Worm (Caenorhabditis elegans) whole organism, mixed stage, embryonic: ENCODE data around the gene rgs-5.

Experiments
- M03D4.4 ChIP-seq: sonication (generic microtip); optimal IDR thresholded peaks from 2 replicates; lab custom pipeline; 2017; ENCODE audit warnings: mild to moderate bottlenecking, missing genetic modification characterization, missing compliant biosample characterization
- bed-3 ChIP-seq: fragments of 200-800 bp; sonication (Bioruptor generic); optimal IDR thresholded peaks from 3 replicates; lab custom pipeline; 2018; ENCODE audit warnings: mild to moderate bottlenecking, missing genetic modification characterization, moderate library complexity, missing compliant biosample characterization
- blmp-1 ChIP-seq: fragments of 150-350 bp; optimal IDR thresholded peaks from 2 replicates; lab custom pipeline; 2014; ENCODE audit warnings: missing biosample characterization, missing genetic modification characterization
- ceh-43 ChIP-seq: fragments of 200-800 bp; sonication (Bioruptor generic); optimal IDR thresholded peaks from 2 replicates; lab custom pipeline; 2018; ENCODE audit warnings: mild to moderate bottlenecking, missing genetic modification characterization, moderate library complexity, missing compliant biosample characterization
- ces-1 ChIP-seq: fragments of 150-350 bp; optimal IDR thresholded peaks from 2 replicates; lab custom pipeline; 2014; ENCODE audit warnings: missing biosample characterization, missing genetic modification reagents, missing genetic modification characterization
- cnd-1 ChIP-seq: fragments of 200-800 bp; sonication (Bioruptor generic); optimal IDR thresholded peaks from 2 replicates; lab custom pipeline; 2018; ENCODE audit warnings: mild to moderate bottlenecking, missing genetic modification characterization, missing compliant biosample characterization
- drap-1 ChIP-seq: fragments of 200-800 bp; sonication (Bioruptor generic); optimal IDR thresholded peaks from 3 replicates; lab custom pipeline; 2018; ENCODE audit warnings: mild to moderate bottlenecking, missing genetic modification characterization, missing compliant biosample characterization
- elt-1 ChIP-seq: sonication (generic microtip); optimal IDR thresholded peaks from 2 replicates; lab custom pipeline; 2017; ENCODE audit warnings: missing genetic modification characterization, mild to moderate bottlenecking, missing compliant biosample characterization, antibody characterized with exemption, moderate library complexity, borderline replicate concordance; ENCODE audit not compliant: insufficient read depth
- elt-3 ChIP-seq: fragments of 150-350 bp; optimal IDR thresholded peaks from 2 replicates; lab custom pipeline; 2014; ENCODE audit warnings: missing biosample characterization, missing genetic modification characterization
- flh-1 ChIP-seq: fragments of 200-800 bp; sonication (Bioruptor generic); optimal IDR thresholded peaks from 2 replicates; lab custom pipeline; 2018; ENCODE audit warnings: mild to moderate bottlenecking, missing genetic modification characterization, moderate library complexity, missing compliant biosample characterization
- lin-13 ChIP-seq: fragments of 150-350 bp; optimal IDR thresholded peaks from 2 replicates; lab custom pipeline; 2014; ENCODE audit warnings: missing biosample characterization, missing genetic modification characterization
- lin-32 ChIP-seq: fragments of 200-800 bp; sonication (Bioruptor generic); optimal IDR thresholded peaks from 2 replicates; lab custom pipeline; 2018; ENCODE audit warnings: mild to moderate bottlenecking, missing genetic modification characterization, missing compliant biosample characterization
- lsy-2 ChIP-seq: fragments of 150-350 bp; optimal IDR thresholded peaks from 2 replicates; lab custom pipeline; 2014; ENCODE audit warnings: missing biosample characterization, missing genetic modification characterization
- mab-5 ChIP-seq: fragments of 150-350 bp; optimal IDR thresholded peaks from 2 replicates; lab custom pipeline; 2014; ENCODE audit warnings: missing biosample characterization, missing genetic modification characterization
- mep-1 ChIP-seq: fragments of 150-350 bp; optimal IDR thresholded peaks from 2 replicates; lab custom pipeline; 2017; ENCODE audit warnings: missing biosample characterization, missing genetic modification reagents, missing genetic modification characterization, inconsistent platforms
- mls-2 ChIP-seq: sonication (generic microtip); optimal IDR thresholded peaks from 2 replicates; lab custom pipeline; 2016; ENCODE audit warnings: mild to moderate bottlenecking, missing genetic modification characterization, moderate library complexity, missing compliant biosample characterization
- nhr-12 ChIP-seq: fragments of 150-350 bp; optimal IDR thresholded peaks from 2 replicates; lab custom pipeline; 2014; ENCODE audit warnings: missing biosample characterization, missing genetic modification characterization
- nhr-2 ChIP-seq: fragments of 150-350 bp; optimal IDR thresholded peaks from 2 replicates; lab custom pipeline; 2014; ENCODE audit warnings: missing biosample characterization, missing genetic modification characterization
- nhr-237 ChIP-seq: fragments of 150-350 bp; optimal IDR thresholded peaks from 2 replicates; lab custom pipeline; 2014; ENCODE audit warnings: missing biosample characterization, missing genetic modification characterization
- nhr-28 ChIP-seq: fragments of 150-350 bp; optimal IDR thresholded peaks from 2 replicates; lab custom pipeline; 2014; ENCODE audit warnings: missing biosample characterization, missing genetic modification characterization
- nhr-76 ChIP-seq: sonication (generic microtip); optimal IDR thresholded peaks from 2 replicates; lab custom pipeline; 2017; ENCODE audit warnings: missing biosample characterization, missing genetic modification characterization
- pha-4 ChIP-seq: fragments of 150-350 bp; optimal IDR thresholded peaks from 2 replicates; lab custom pipeline; 2018; ENCODE audit warnings: missing biosample characterization, missing genetic modification reagents, missing genetic modification characterization
- sem-2 ChIP-seq: fragments of 200-800 bp; sonication (Bioruptor generic); optimal IDR thresholded peaks from 2 replicates; lab custom pipeline; 2018; ENCODE audit warnings: mild to moderate bottlenecking, missing genetic modification characterization, missing compliant biosample characterization
- snpc-4 ChIP-seq: fragments of 150-350 bp; optimal IDR thresholded peaks from 2 replicates; lab custom pipeline; 2014; ENCODE audit warnings: missing biosample characterization, missing genetic modification characterization
- sptf-1 ChIP-seq: sonication (generic microtip); optimal IDR thresholded peaks from 2 replicates; lab custom pipeline; 2017; ENCODE audit warnings: mild to moderate bottlenecking, missing genetic modification characterization, moderate library complexity, missing compliant biosample characterization
- tbx-8 ChIP-seq: fragments of 200-800 bp; sonication (Bioruptor generic); optimal IDR thresholded peaks from 2 replicates; lab custom pipeline; 2018; ENCODE audit warnings: mild to moderate bottlenecking, missing genetic modification characterization, moderate library complexity, missing compliant biosample characterization
- unc-120 ChIP-seq: sonication (generic microtip); optimal IDR thresholded peaks from 2 replicates; lab custom pipeline; 2017; ENCODE audit warnings: missing genetic modification characterization, missing compliant biosample characterization; ENCODE audit not compliant: poor library complexity, severe bottlenecking
- unc-39 ChIP-seq: fragments of 150-350 bp; optimal IDR thresholded peaks from 2 replicates; lab custom pipeline; 2014; ENCODE audit warnings: missing biosample characterization, missing genetic modification characterization
- unc-62 ChIP-seq: fragments of 150-350 bp; optimal IDR thresholded peaks from 2 replicates; lab custom pipeline; 2014; ENCODE audit warnings: missing biosample characterization, missing genetic modification reagents, missing genetic modification characterization
- zip-8 ChIP-seq: fragments of 150-350 bp; optimal IDR thresholded peaks from 2 replicates; lab custom pipeline; 2014; ENCODE audit warnings: missing biosample characterization, missing genetic modification characterization
- ztf-11 ChIP-seq: fragments of 150-350 bp; optimal IDR thresholded peaks from 2 replicates; lab custom pipeline; 2014; ENCODE audit warnings: missing biosample characterization, missing genetic modification characterization

Gene rgs-5

DNA sequence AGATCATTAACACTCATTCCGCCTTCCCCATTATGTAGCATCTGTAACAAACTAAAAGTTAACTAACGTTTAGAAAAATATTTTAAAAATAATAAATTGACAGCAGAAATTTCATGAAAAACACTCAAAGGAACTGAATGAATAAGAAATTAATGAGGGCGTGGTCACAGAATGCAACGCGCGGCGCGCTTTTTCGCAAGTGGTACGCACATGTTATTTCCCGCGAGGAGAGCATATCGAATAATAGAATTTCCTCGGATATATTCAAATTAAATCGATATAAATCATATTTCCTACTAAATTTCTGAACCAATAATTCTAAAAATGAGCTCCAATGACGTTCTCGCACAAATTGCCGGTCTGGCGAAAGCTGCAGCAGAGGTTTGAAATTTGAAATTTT is 5.7 kb upstream of the rgs-5 start, which contains the start of the genes abi-1 and arle-14:
abi-1 (minus strand) TSS at position 51 of the 400 bp plus-strand sequence.
arle-14 (plus strand) TSS at position 217 of the 400 bp plus-strand sequence.
- peak; percentile 31 for TF ChIP-seq mep-1
- TF ChIP-seq ces-1 (GFP tag; lab: Kevin White, UChicago) = peak; percentile 76
- no peak for TF ChIP-seq nhr-12 (tag; lab: Kevin White, UChicago)
- TF ChIP-seq lsy-2 (tag; lab: Kevin White, UChicago) = peak; percentile 10
- peak; percentile 19 for TF ChIP-seq sptf-1 (tag; lab: Kevin White, UChicago)

DNA sequence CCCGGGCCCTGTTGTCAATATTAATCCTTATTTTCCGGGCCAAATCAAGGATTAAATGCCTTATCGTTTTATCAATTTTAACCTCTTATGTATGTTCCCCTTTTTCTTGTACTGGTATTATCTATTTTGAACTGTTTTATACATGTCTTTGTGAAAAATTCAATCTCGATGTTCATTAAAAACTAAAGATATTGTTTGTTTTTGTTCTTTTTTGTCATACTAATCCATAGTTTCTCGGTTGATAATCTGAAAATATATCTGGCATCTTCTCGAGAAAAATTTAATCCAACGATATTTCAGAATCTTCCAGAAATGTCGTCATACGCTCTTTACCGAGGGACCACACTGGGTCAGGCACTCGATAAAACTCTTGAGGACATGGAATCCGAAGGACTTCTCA is 4.6 kb upstream of the rgs-5 start, which contains the start of gene B0336.13:
B0336.13 (plus strand) TSS at position 301 of the 400 bp plus-strand sequence.
- TF ChIP-seq nhr-237 (tag; lab: Kevin White, UChicago) (no peak), zip-8 (tag; lab: Kevin White, UChicago) (no peak), mab-5 (tag; lab: Kevin White, UChicago) (no peak), nhr-76 (tag; lab: Kevin White, UChicago) (no peak), nhr-28 (tag; lab: Kevin White, UChicago) (no peak), elt-1 (no peak), snpc-4 (tag; lab: Kevin White, UChicago) (no peak), sem-2 (GFP tag; lab: Kevin White, UChicago) (no peak), elt-3 (tag; lab: Kevin White, UChicago) (no peak), ces-1 (GFP tag; lab: Kevin White, UChicago) (no peak), sptf-1 (tag; lab: Kevin White, UChicago) (no peak), nhr-12 (tag; lab: Kevin White, UChicago) (no peak), drap-1 (no peak), mls-2 (tag; lab: Kevin White, UChicago) (no peak), nhr-2 (tag; lab: Kevin White, UChicago) (no peak), lin-32 (GFP tag; lab: Kevin White, UChicago) (no peak), mep-1 (no peak), ceh-43 (GFP tag; lab: Kevin White, UChicago) (no peak), pha-4 (no peak), tbx-8 (GFP tag; lab: Kevin White, UChicago) (no peak)

- TF ChIP-seq nhr-12 (tag; lab: Kevin White, UChicago) (no peak), blmp-1 (tag; lab: Kevin White, UChicago) (no peak), ceh-43 (GFP tag; lab: Kevin White, UChicago) (no peak), lsy-2 (tag; lab: Kevin White, UChicago) (no peak), snpc-4 (tag; lab: Kevin White, UChicago) (no peak), mls-2 (tag; lab: Kevin White, UChicago) (no peak), lin-13 (tag; lab: Kevin White, UChicago) (no peak), flh-1 (no peak), sptf-1 (tag; lab: Kevin White, UChicago) (no peak), zip-8 (tag; lab: Kevin White, UChicago) (no peak), mep-1 (no peak), unc-62 (GFP tag; lab: Kevin White, UChicago) (no peak), nhr-2 (tag; lab: Kevin White, UChicago) (no peak), unc-120 (no peak), mab-5 (tag; lab: Kevin White, UChicago) (no peak), lin-32 (GFP tag; lab: Kevin White, UChicago) (no peak), ztf-11 (tag; lab: Kevin White, UChicago) (no peak)
These were observed 1.1 kb upstream of the rgs-5 start, which contains the start of gene B0336.7 for ce11 chrIII:5697266-5697665. Gene B0336.7 (minus strand): TSS chrIII:5697366.

- TF ChIP-seq nhr-12 (tag; lab: Kevin White, UChicago) = no peak
These were observed 3.1 kb downstream of the rgs-5 start for ce11 chrIII:5701491-5701890.

- TF ChIP-seq unc-39 (tag; lab: Kevin White, UChicago) (no peak), bed-3 (no peak), drap-1 (no peak), nhr-237 (tag; lab: Kevin White, UChicago) (no peak), snpc-4 (tag; lab: Kevin White, UChicago) (no peak), pha-4 (no peak), elt-1 (no peak), unc-120 (no peak), tbx-8 (GFP tag; lab: Kevin White, UChicago) (no peak), ceh-43 (GFP tag; lab: Kevin White, UChicago) (no peak), cnd-1 (tag; lab: Kevin White, UChicago) (no peak), M03D4.4 (tag; lab: Kevin White, UChicago) (no peak), mab-5 (tag; lab: Kevin White, UChicago) (no peak), sem-2 (GFP tag; lab: Kevin White, UChicago) (no peak), flh-1 (no peak), nhr-2 (tag; lab: Kevin White, UChicago) (no peak)
These were observed 7.0 kb downstream of the rgs-5 start, which contains the start of gene swp-1 for ce11 chrIII:5705228-5705888. Gene swp-1 (minus strand): TSS chrIII:5705525.
